Fruit fly (Drosophila melanogaster) whole organism, embryonic: ENCODE measurements around the gene CG34056.
A peak's percentile ranks its signal among the peaks of the same experiment; 100 is the strongest.

ENCODE experiments used
- Bteb2 ChIP-seq: fragments of 200-800 bp; sonication (Bioruptor generic); optimal IDR thresholded peaks from 2 replicates; lab custom pipeline; 2016; ENCODE audit warnings: missing biosample characterization, missing genetic modification characterization
- CG10321 ChIP-seq: fragments of 200-800 bp; sonication (Bioruptor generic); IDR thresholded peaks from 2 replicates; pipeline ENCODE4 v1.3.6; 2022; ENCODE audit warnings: missing biosample characterization, missing genetic modification characterization
- CG12071 ChIP-seq: fragments of 200-800 bp; sonication (Bioruptor generic); optimal IDR thresholded peaks from 3 replicates; lab custom pipeline; 2018; ENCODE audit warnings: missing biosample characterization, mild to moderate bottlenecking, missing genetic modification characterization
- CG12219 ChIP-seq: fragments of 200-800 bp; sonication (Bioruptor generic); optimal IDR thresholded peaks from 3 replicates; lab custom pipeline; 2018; ENCODE audit warnings: missing biosample characterization, mild to moderate bottlenecking, missing genetic modification characterization
- CG13123 ChIP-seq: fragments of 200-800 bp; sonication (Bioruptor generic); optimal IDR thresholded peaks from 2 replicates; lab custom pipeline; 2016; ENCODE audit warnings: missing biosample characterization, missing genetic modification characterization
- CG13424 ChIP-seq: fragments of 200-800 bp; sonication (Bioruptor generic); optimal IDR thresholded peaks from 2 replicates; lab custom pipeline; 2019; ENCODE audit warnings: missing biosample characterization, mild to moderate bottlenecking, missing genetic modification characterization, moderate library complexity
- CG16815 ChIP-seq: fragments of 200-800 bp; sonication (Bioruptor generic); optimal IDR thresholded peaks from 3 replicates; lab custom pipeline; 2017; ENCODE audit warnings: missing biosample characterization, mild to moderate bottlenecking, missing genetic modification characterization
- CG17328 ChIP-seq: fragments of 200-800 bp; sonication (Bioruptor generic); IDR thresholded peaks from 2 replicates; pipeline ENCODE4 v1.3.6; 2022; ENCODE audit warnings: missing biosample characterization, missing genetic modification characterization
- CG17612 ChIP-seq: fragments of 200-800 bp; sonication (Bioruptor generic); IDR thresholded peaks from 2 replicates; pipeline ENCODE4 v1.3.6; 2022; ENCODE audit warnings: missing biosample characterization, missing genetic modification characterization
- CG18011 ChIP-seq: fragments of 200-800 bp; sonication (Bioruptor generic); optimal IDR thresholded peaks from 2 replicates; lab custom pipeline; 2017; ENCODE audit warnings: missing biosample characterization, missing genetic modification characterization, mild to moderate bottlenecking, moderate library complexity, missing genotype
- CG2120 ChIP-seq: fragments of 200-800 bp; sonication (Bioruptor generic); optimal IDR thresholded peaks from 3 replicates; lab custom pipeline; 2016; ENCODE audit warnings: missing biosample characterization, missing genetic modification characterization
- CG2678 ChIP-seq: fragments of 200-800 bp; sonication (Bioruptor generic); optimal IDR thresholded peaks from 3 replicates; lab custom pipeline; 2019; ENCODE audit warnings: missing biosample characterization, mild to moderate bottlenecking, missing genetic modification characterization, moderate library complexity
- CG3281 ChIP-seq: fragments of 200-800 bp; sonication (Bioruptor generic); optimal IDR thresholded peaks from 3 replicates; lab custom pipeline; 2017; ENCODE audit warnings: missing biosample characterization, mild to moderate bottlenecking, missing genetic modification characterization
- CG3407 ChIP-seq: fragments of 200-800 bp; sonication (Bioruptor generic); optimal IDR thresholded peaks from 2 replicates; lab custom pipeline; 2018; ENCODE audit warnings: missing biosample characterization, mild to moderate bottlenecking, missing genetic modification characterization
- CG4424 ChIP-seq: fragments of 200-800 bp; sonication (Bioruptor generic); optimal IDR thresholded peaks from 3 replicates; lab custom pipeline; 2016; ENCODE audit warnings: missing biosample characterization, missing genetic modification characterization
- CG7372 ChIP-seq: fragments of 200-800 bp; sonication (Bioruptor generic); IDR thresholded peaks from 2 replicates; pipeline ENCODE4 v1.3.6; 2022; ENCODE audit warnings: missing biosample characterization, missing genetic modification characterization
- Dip2 ChIP-seq: fragments of 200-800 bp; sonication (Bioruptor generic); IDR thresholded peaks from 2 replicates; pipeline ENCODE4 v1.3.6; 2022; ENCODE audit warnings: missing biosample characterization, missing genetic modification characterization
- Dp ChIP-seq: fragments of 200-800 bp; sonication (Bioruptor generic); optimal IDR thresholded peaks from 2 replicates; lab custom pipeline; 2018; ENCODE audit warnings: missing biosample characterization, mild to moderate bottlenecking, missing genetic modification characterization, moderate library complexity
- Drgx ChIP-seq: fragments of 200-800 bp; sonication (Bioruptor generic); IDR thresholded peaks from 2 replicates; pipeline ENCODE4 v1.3.6; 2022; ENCODE audit warnings: missing biosample characterization, missing genetic modification characterization
- Elba2 ChIP-seq: fragments of 200-800 bp; sonication (Bioruptor generic); optimal IDR thresholded peaks from 3 replicates; lab custom pipeline; 2016; ENCODE audit warnings: missing biosample characterization, missing genetic modification characterization
- Ets97D ChIP-seq: fragments of 200-800 bp; sonication (Bioruptor generic); optimal IDR thresholded peaks from 3 replicates; lab custom pipeline; 2016; ENCODE audit warnings: missing biosample characterization, missing genetic modification characterization
- H15 ChIP-seq: fragments of 200-800 bp; sonication (Bioruptor generic); IDR thresholded peaks from 3 replicates; pipeline ENCODE4 v1.3.6; 2022; ENCODE audit warnings: missing biosample characterization, missing genetic modification characterization
- Hsf ChIP-seq: fragments of 200-800 bp; sonication (Bioruptor generic); optimal IDR thresholded peaks from 3 replicates; lab custom pipeline; 2016; ENCODE audit warnings: missing biosample characterization, missing genetic modification characterization
- Jarid2 ChIP-seq: fragments of 200-800 bp; sonication (Bioruptor generic); optimal IDR thresholded peaks from 3 replicates; lab custom pipeline; 2017; ENCODE audit warnings: mild to moderate bottlenecking, missing biosample characterization, missing genetic modification reagents, missing genetic modification characterization
- Mad ChIP-seq: fragments of 200-800 bp; sonication (Bioruptor generic); optimal IDR thresholded peaks from 2 replicates; lab custom pipeline; 2016; ENCODE audit warnings: missing biosample characterization, missing genetic modification characterization
- Opbp ChIP-seq: fragments of 200-800 bp; sonication (Bioruptor generic); IDR thresholded peaks from 3 replicates; pipeline ENCODE4 v1.3.6; 2022; ENCODE audit warnings: missing biosample characterization, missing genetic modification characterization; ENCODE audit not compliant: partially characterized antibody
- Ravus ChIP-seq: fragments of 200-800 bp; sonication (Bioruptor generic); IDR thresholded peaks from 2 replicates; pipeline ENCODE4 v1.3.6; 2022; ENCODE audit warnings: missing biosample characterization, missing genetic modification characterization
- Six4 ChIP-seq: fragments of 200-800 bp; sonication (Bioruptor generic); optimal IDR thresholded peaks from 2 replicates; lab custom pipeline; 2016; ENCODE audit warnings: missing biosample characterization, missing genetic modification characterization
- Sox100B ChIP-seq: fragments of 200-800 bp; sonication (Bioruptor generic); optimal IDR thresholded peaks from 3 replicates; lab custom pipeline; 2018; ENCODE audit warnings: missing biosample characterization, mild to moderate bottlenecking, missing genetic modification characterization
- Usf ChIP-seq: fragments of 200-800 bp; sonication (Bioruptor generic); optimal IDR thresholded peaks from 2 replicates; lab custom pipeline; 2017; ENCODE audit warnings: missing genotype, missing biosample characterization, missing genetic modification characterization
- al ChIP-seq: fragments of 200-800 bp; sonication (Bioruptor generic); IDR thresholded peaks from 2 replicates; pipeline ENCODE4 v1.3.6; 2022; ENCODE audit warnings: missing biosample characterization, missing genetic modification characterization
- cas ChIP-seq: fragments of 200-800 bp; sonication (Bioruptor generic); IDR thresholded peaks from 2 replicates; pipeline ENCODE4 v1.3.6; 2022; ENCODE audit warnings: missing biosample characterization, missing genetic modification characterization
- dm ChIP-seq: fragments of 200-800 bp; sonication (Bioruptor generic); optimal IDR thresholded peaks from 3 replicates; lab custom pipeline; 2016; ENCODE audit warnings: missing biosample characterization, missing genetic modification characterization
- dmrt11E ChIP-seq: fragments of 200-800 bp; sonication (Bioruptor generic); optimal IDR thresholded peaks from 3 replicates; lab custom pipeline; 2018; ENCODE audit warnings: missing biosample characterization, mild to moderate bottlenecking, missing genetic modification characterization, moderate library complexity
- dmrt99B ChIP-seq: fragments of 200-800 bp; sonication (Bioruptor generic); optimal IDR thresholded peaks from 2 replicates; lab custom pipeline; 2018; ENCODE audit warnings: missing biosample characterization, mild to moderate bottlenecking, missing genetic modification characterization, moderate library complexity
- fd64A ChIP-seq: fragments of 200-800 bp; sonication (Bioruptor generic); optimal IDR thresholded peaks from 3 replicates; lab custom pipeline; 2018; ENCODE audit warnings: missing biosample characterization, mild to moderate bottlenecking, missing genetic modification characterization
- gsb-n ChIP-seq: fragments of 200-800 bp; sonication (Bioruptor generic); optimal IDR thresholded peaks from 3 replicates; lab custom pipeline; 2018; ENCODE audit warnings: missing biosample characterization, mild to moderate bottlenecking, missing genetic modification characterization
- jumu ChIP-seq: fragments of 200-800 bp; sonication (Bioruptor generic); optimal IDR thresholded peaks from 3 replicates; lab custom pipeline; 2016; ENCODE audit warnings: missing biosample characterization, missing genetic modification characterization
- luna ChIP-seq: fragments of 200-800 bp; sonication (Bioruptor generic); optimal IDR thresholded peaks from 2 replicates; lab custom pipeline; 2016; ENCODE audit warnings: missing biosample characterization, missing genetic modification characterization
- mld ChIP-seq: fragments of 200-800 bp; sonication (Bioruptor generic); IDR thresholded peaks from 3 replicates; pipeline ENCODE4 v1.3.6; 2022; ENCODE audit warnings: missing biosample characterization, missing genetic modification characterization; ENCODE audit not compliant: partially characterized antibody
- pb ChIP-seq: fragments of 200-800 bp; sonication (Bioruptor generic); optimal IDR thresholded peaks from 3 replicates; lab custom pipeline; 2016; ENCODE audit warnings: missing biosample characterization, missing genetic modification characterization
- pita ChIP-seq: fragments of 200-800 bp; sonication (Bioruptor generic); optimal IDR thresholded peaks from 2 replicates; lab custom pipeline; 2017; ENCODE audit warnings: missing biosample characterization, mild to moderate bottlenecking, missing genetic modification characterization
- prd ChIP-seq, 3 experiments: fragments of >200 bp in 2 of 3; fragments of 200-800 bp in 1 of 3; sonication (Bioruptor generic) in 1 of 3; optimal IDR thresholded peaks in 2 of 3; IDR thresholded peaks in 1 of 3; 2 replicates in 2 of 3; 3 replicates in 1 of 3; pipeline versions ENCODE4 v1.3.6 to Lab custom; 2017 to 2022; ENCODE audit warnings: missing biosample characterization in 1 of 3, missing genetic modification characterization in 1 of 3
- psq ChIP-seq: fragments of 200-800 bp; sonication (Bioruptor generic); optimal IDR thresholded peaks from 2 replicates; lab custom pipeline; 2017; ENCODE audit warnings: missing biosample characterization, missing genetic modification characterization
- ro ChIP-seq: fragments of 200-800 bp; sonication (Bioruptor generic); IDR thresholded peaks from 2 replicates; pipeline ENCODE4 v1.3.6; 2022; ENCODE audit warnings: missing biosample characterization, missing genetic modification characterization
- sima ChIP-seq: fragments of 200-800 bp; sonication (Bioruptor generic); optimal IDR thresholded peaks from 2 replicates; lab custom pipeline; 2016; ENCODE audit warnings: missing biosample characterization, missing genetic modification characterization
- sqz ChIP-seq: fragments of 200-800 bp; sonication (Bioruptor generic); optimal IDR thresholded peaks from 3 replicates; lab custom pipeline; 2018; ENCODE audit warnings: missing biosample characterization, mild to moderate bottlenecking, missing genetic modification characterization
- tll ChIP-seq, 2 experiments: fragments of 200-800 bp in 1 of 2; fragments of >200 bp in 1 of 2; sonication (Bioruptor generic) in 1 of 2; optimal IDR thresholded peaks; 2 replicates each; lab custom pipeline; 2017 to 2019; ENCODE audit warnings: missing biosample characterization in 2 of 2, missing genetic modification characterization in 2 of 2, mild to moderate bottlenecking in 1 of 2, moderate library complexity in 1 of 2
- zf30C ChIP-seq: fragments of 200-800 bp; sonication (Bioruptor generic); optimal IDR thresholded peaks from 3 replicates; lab custom pipeline; 2018; ENCODE audit warnings: missing biosample characterization, mild to moderate bottlenecking, missing genetic modification characterization

The CG34056 gene

DNA sequence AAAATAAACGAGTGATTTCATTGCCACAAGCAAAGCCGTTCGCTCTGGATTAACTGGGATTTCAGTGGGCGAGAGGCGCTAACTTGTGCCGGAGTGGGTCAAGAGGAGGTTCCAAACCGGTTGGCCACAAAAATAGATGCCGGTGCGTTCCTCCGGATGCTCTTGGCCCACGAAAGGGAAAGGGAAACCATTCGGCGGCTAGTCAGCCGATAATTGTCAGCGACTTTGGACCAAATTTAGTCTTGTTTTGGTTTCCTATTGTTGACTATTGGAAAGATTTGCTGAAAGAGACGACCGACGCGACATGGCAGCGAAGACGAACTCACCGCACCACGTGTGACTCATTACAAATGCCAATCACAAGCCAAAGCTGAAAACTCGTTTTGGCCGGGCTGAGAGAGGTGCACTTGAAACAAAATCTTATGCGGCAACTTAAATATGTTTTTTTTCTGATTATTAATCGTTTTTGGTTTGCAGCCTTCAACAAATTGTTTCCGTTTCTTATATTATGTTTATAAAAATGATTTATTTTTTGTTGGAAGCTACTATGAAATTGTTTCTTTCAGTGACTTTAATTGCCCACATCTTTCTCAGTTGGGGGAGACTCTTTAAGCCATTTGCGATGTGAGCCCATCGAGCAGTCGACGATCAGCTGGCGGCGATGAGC, at the start of gene CG34056 (continued):
- TF ChIP-seq CG12071 (GFP tag; lab: Kevin White, UChicago) (peak; percentile 89), CG10321 (peak; percentile 60; the same call in 1 of the 2 replicates), gsb-n (peak; percentile 91), H15 (GFP tag; lab: Robert Waterston, UW) (peak; percentile 95), luna (peak; percentile 79), CG17612 (GFP tag; lab: Robert Waterston, UW) (peak; percentile 86), Drgx (GFP tag; lab: Robert Waterston, UW) (peak; percentile 99), Usf (GFP tag; lab: Kevin White, UChicago) (peak; percentile 32), dmrt11E (peak; percentile 66), pita (GFP tag; lab: Kevin White, UChicago) (no peak), CG13123 (peak; percentile 64), cas (GFP tag; lab: Robert Waterston, UW) (peak; percentile 87), Ets97D (GFP tag; lab: Kevin White, UChicago) (peak; percentile 65), Mad (GFP tag; lab: Kevin White, UChicago) (peak; percentile 64), sqz (GFP tag; lab: Kevin White, UChicago) (peak; percentile 93), CG7372 (GFP tag; lab: Robert Waterston, UW) (peak; percentile 96), fd64A (GFP tag; lab: Kevin White, UChicago) (peak; percentile 80), psq (GFP tag; lab: Kevin White, UChicago) (peak; percentile 45), al (peak; percentile 90), tll (GFP tag; optimal IDR thresholded peaks at IDR 0.05; lab: Kevin White, UChicago) (peak in 1 of 2 experiments; percentile 7), CG12219 (peak; percentile 80), Ravus (peak; percentile 92), Elba2 (GFP tag; lab: Kevin White, UChicago) (no peak), Sox100B (GFP tag; lab: Kevin White, UChicago) (peak; percentile 94), Jarid2 (GFP tag; lab: Kevin White, UChicago) (peak; percentile 65), CG16815 (GFP tag; lab: Kevin White, UChicago) (peak; percentile 55), CG4424 (GFP tag; lab: Kevin White, UChicago) (peak; percentile 95), Six4 (GFP tag; lab: Kevin White, UChicago) (peak; percentile 91), CG18011 (GFP tag; lab: Kevin White, UChicago) (peak; percentile 59), CG13424 (tag; lab: Kevin White, UChicago) (peak; percentile 90), CG3407 (GFP tag; lab: Kevin White, UChicago) (peak; percentile 84), pb (peak; percentile 69), CG2120 (GFP tag; lab: Kevin White, UChicago) (peak; percentile 82), Hsf (GFP tag; lab: Kevin White, UChicago) (peak; percentile 79), CG17328 (GFP tag; lab: Robert Waterston, UW) (peak; percentile 92), Opbp (GFP tag; lab: Robert Waterston, UW) (no peak), dmrt99B (tag; lab: Kevin White, UChicago) (peak; percentile 97), sima (peak; percentile 65), Dp (GFP tag; lab: Kevin White, UChicago) (no peak), zf30C (GFP tag; lab: Kevin White, UChicago) (peak; percentile 30), Bteb2 (peak; percentile 74), prd (optimal IDR thresholded peaks at IDR 0.05; lab: Kevin White, UChicago) (no peak), prd (GFP tag; IDR thresholded peaks at IDR 0.05; lab: Robert Waterston, UW) (peak; percentile 96), jumu (GFP tag; lab: Kevin White, UChicago) (peak; percentile 55), CG2678 (peak; percentile 97), dm (GFP tag; lab: Kevin White, UChicago) (peak; percentile 5), Dip2 (peak; percentile 45; the same call in 1 of the 2 replicates), mld (GFP tag; lab: Robert Waterston, UW) (no peak), CG3281 (GFP tag; lab: Kevin White, UChicago) (peak; percentile 93), ro (peak; percentile 79)
